Worm (Caenorhabditis elegans) whole organism, early embryonic: ENCODE data around the gene Y22D7AL.15.

ENCODE experiments used
- B0310.2 ChIP-seq: sonication (generic microtip); optimal IDR thresholded peaks from 2 replicates; lab custom pipeline; 2016; ENCODE audit warnings: mild to moderate bottlenecking, missing genetic modification characterization, missing compliant biosample characterization
- F13C5.2 ChIP-seq: sonication (generic microtip); optimal IDR thresholded peaks from 2 replicates; lab custom pipeline; 2017; ENCODE audit warnings: mild to moderate bottlenecking, missing genetic modification characterization, inconsistent platforms, missing compliant biosample characterization
- aly-1 ChIP-seq: sonication (generic microtip); optimal IDR thresholded peaks from 2 replicates; lab custom pipeline; 2016; ENCODE audit warnings: missing genetic modification characterization, missing compliant biosample characterization
- ama-1 ChIP-seq: fragments of 150-350 bp; optimal IDR thresholded peaks from 2 replicates; lab custom pipeline; 2014
- ceh-13 ChIP-seq: fragments of 200-800 bp; sonication (Bioruptor generic); optimal IDR thresholded peaks from 2 replicates; lab custom pipeline; 2018; ENCODE audit warnings: mild to moderate bottlenecking, missing genetic modification characterization, missing compliant biosample characterization
- ceh-36 ChIP-seq: sonication (generic microtip); optimal IDR thresholded peaks from 2 replicates; lab custom pipeline; 2016; ENCODE audit warnings: missing genetic modification characterization, inconsistent platforms, missing compliant biosample characterization
- ets-7 ChIP-seq: sonication (generic microtip); optimal IDR thresholded peaks from 2 replicates; lab custom pipeline; 2016; ENCODE audit warnings: missing genotype, missing genetic modification characterization, missing compliant biosample characterization
- flt-1 ChIP-seq: fragments of 200-800 bp; sonication (Bioruptor generic); IDR thresholded peaks from 2 replicates; pipeline ENCODE4 v1.3.6; 2022; ENCODE audit warnings: missing genetic modification characterization, missing compliant biosample characterization
- hmbx-1 ChIP-seq: sonication (generic microtip); optimal IDR thresholded peaks from 2 replicates; lab custom pipeline; 2016; ENCODE audit warnings: mild to moderate bottlenecking, missing genetic modification characterization, missing compliant biosample characterization
- hmg-4 ChIP-seq: fragments of 200-800 bp; sonication (Bioruptor generic); optimal IDR thresholded peaks from 2 replicates; lab custom pipeline; 2018; ENCODE audit warnings: mild to moderate bottlenecking, missing genetic modification characterization, missing compliant biosample characterization
- hnd-1 ChIP-seq: sonication (generic microtip); optimal IDR thresholded peaks from 2 replicates; lab custom pipeline; 2016; ENCODE audit warnings: missing genetic modification characterization, missing compliant biosample characterization
- pes-1 ChIP-seq: fragments of 200-800 bp; sonication (Bioruptor generic); IDR thresholded peaks from 2 replicates; pipeline ENCODE4 v1.3.6; 2022; ENCODE audit warnings: missing genetic modification reagents, missing genetic modification characterization, missing compliant biosample characterization
- scrt-1 ChIP-seq: fragments of 200-800 bp; sonication (Bioruptor generic); IDR thresholded peaks from 2 replicates; pipeline ENCODE4 v1.3.6; 2022; ENCODE audit warnings: missing genetic modification characterization, missing compliant biosample characterization
- sea-1 ChIP-seq: fragments of 200-800 bp; sonication (Bioruptor generic); conservative IDR thresholded peaks from 2 replicates; pipeline ENCODE4 v1.3.6; 2022; ENCODE audit warnings: missing genetic modification characterization, missing compliant biosample characterization
- tbx-11 ChIP-seq: fragments of 200-800 bp; sonication (Bioruptor generic); IDR thresholded peaks from 2 replicates; pipeline ENCODE4 v1.3.6; 2022; ENCODE audit warnings: missing genetic modification characterization, missing compliant biosample characterization
- tbx-37 ChIP-seq: fragments of 200-800 bp; sonication (Bioruptor generic); conservative IDR thresholded peaks from 2 replicates; pipeline ENCODE4 v1.3.6; 2022; ENCODE audit warnings: missing genetic modification reagents, missing genetic modification characterization, missing compliant biosample characterization
- tra-4 ChIP-seq: sonication (generic microtip); optimal IDR thresholded peaks from 2 replicates; lab custom pipeline; 2017; ENCODE audit warnings: missing genetic modification characterization, missing compliant biosample characterization

The Y22D7AL.15 gene

ce11 chrIII:1682262-1682661 lies 22.6 kb upstream of the Y22D7AL.15 start:
- TF ChIP-seq hmbx-1 (tag; lab: Kevin White, UChicago) (no peak), ama-1 (lab: Kevin White, UChicago) (no peak), ceh-13 (GFP tag; lab: Kevin White, UChicago) (no peak), hnd-1 (tag; lab: Kevin White, UChicago) (no peak), tbx-11 (no peak)

- TF ChIP-seq pes-1 (no peak), sea-1 (GFP tag; lab: Robert Waterston, UW) (no peak), tbx-37 (GFP tag; lab: Robert Waterston, UW) (peak; percentile 43; the same call in 1 of the 2 replicates), flt-1 (no peak), scrt-1 (GFP tag; lab: Robert Waterston, UW) (no peak)
These were observed 21.3 kb upstream of the Y22D7AL.15 start for ce11 chrIII:1680996-1681395.

ce11 chrIII:1680393-1680792 lies 20.7 kb upstream of the Y22D7AL.15 start:
- TF ChIP-seq tra-4 (tag; lab: Kevin White, UChicago) (no peak), scrt-1 (GFP tag; lab: Robert Waterston, UW) (no peak), ceh-13 (GFP tag; lab: Kevin White, UChicago) (no peak)

- TF ChIP-seq tra-4 (tag; lab: Kevin White, UChicago) (no peak), pes-1 (no peak), ama-1 (lab: Kevin White, UChicago) (no peak), hmg-4 (GFP tag; lab: Kevin White, UChicago) (no peak), scrt-1 (GFP tag; lab: Robert Waterston, UW) (no peak), tbx-37 (GFP tag; lab: Robert Waterston, UW) (no peak), sea-1 (GFP tag; lab: Robert Waterston, UW) (no peak), ceh-13 (GFP tag; lab: Kevin White, UChicago) (no peak), flt-1 (no peak), hmbx-1 (tag; lab: Kevin White, UChicago) (no peak), aly-1 (tag; lab: Kevin White, UChicago) (no peak)
These were observed 19.0 kb upstream of the Y22D7AL.15 start for ce11 chrIII:1678671-1679070.

- TF ChIP-seq tbx-11 (no peak), ceh-36 (tag; lab: Kevin White, UChicago) (no peak), aly-1 (tag; lab: Kevin White, UChicago) (no peak), hmg-4 (GFP tag; lab: Kevin White, UChicago) (no peak), scrt-1 (GFP tag; lab: Robert Waterston, UW) (no peak), flt-1 (no peak), tbx-37 (GFP tag; lab: Robert Waterston, UW) (no peak), tra-4 (tag; lab: Kevin White, UChicago) (no peak), hnd-1 (tag; lab: Kevin White, UChicago) (no peak), ceh-13 (GFP tag; lab: Kevin White, UChicago) (no peak), B0310.2 (tag; lab: Kevin White, UChicago) (no peak), pes-1 (no peak), hmbx-1 (tag; lab: Kevin White, UChicago) (no peak), ama-1 (lab: Kevin White, UChicago) (no peak), sea-1 (GFP tag; lab: Robert Waterston, UW) (no peak), ets-7 (tag; lab: Kevin White, UChicago) (no peak), F13C5.2 (tag; lab: Kevin White, UChicago) (no peak)
These were observed 16.9 kb upstream of the Y22D7AL.15 start, which contains the start of gene Y22D7AR.6 for ce11 chrIII:1676588-1676987. Gene Y22D7AR.6 (minus strand): TSS chrIII:1676721.

ce11 chrIII:1674760-1675159 lies 15.1 kb upstream of the Y22D7AL.15 start:
- no peak for TF ChIP-seq hnd-1 (tag; lab: Kevin White, UChicago)
- no peak for TF ChIP-seq ceh-13 (GFP tag; lab: Kevin White, UChicago)

ce11 chrIII:1673320-1673719 lies 13.7 kb upstream of the Y22D7AL.15 start:
- TF ChIP-seq hnd-1 (tag; lab: Kevin White, UChicago) (no peak), aly-1 (tag; lab: Kevin White, UChicago) (no peak), tbx-37 (GFP tag; lab: Robert Waterston, UW) (no peak), tbx-11 (no peak), scrt-1 (GFP tag; lab: Robert Waterston, UW) (no peak), sea-1 (GFP tag; lab: Robert Waterston, UW) (no peak), ceh-36 (tag; lab: Kevin White, UChicago) (no peak), B0310.2 (tag; lab: Kevin White, UChicago) (no peak), hmg-4 (GFP tag; lab: Kevin White, UChicago) (no peak), F13C5.2 (tag; lab: Kevin White, UChicago) (no peak)

ce11 chrIII:1668519-1668918 lies 8.9 kb upstream of the Y22D7AL.15 start, which contains the start of gene glb-30:
Gene glb-30 (minus strand): TSS chrIII:1668619.
- TF ChIP-seq hmbx-1 (tag; lab: Kevin White, UChicago) (no peak), sea-1 (GFP tag; lab: Robert Waterston, UW) (no peak), F13C5.2 (tag; lab: Kevin White, UChicago) (no peak), ceh-13 (GFP tag; lab: Kevin White, UChicago) (no peak), B0310.2 (tag; lab: Kevin White, UChicago) (no peak), tbx-11 (no peak), hnd-1 (tag; lab: Kevin White, UChicago) (no peak), tbx-37 (GFP tag; lab: Robert Waterston, UW) (no peak)
